Fruit fly (Drosophila melanogaster) whole organism, embryonic: ENCODE measurements around the gene ClC-a.
A peak's percentile ranks its signal among the peaks of the same experiment; 100 is the strongest.

Experiments used
- Aef1 ChIP-seq: fragments of 200-800 bp; sonication (Bioruptor generic); IDR thresholded peaks from 3 replicates; pipeline ENCODE4 v1.3.6; 2022; ENCODE audit warnings: missing biosample characterization, missing genetic modification characterization
- Atf6 ChIP-seq: fragments of 200-800 bp; sonication (Bioruptor generic); IDR thresholded peaks from 2 replicates; pipeline ENCODE4 v1.3.6; 2022; ENCODE audit warnings: missing biosample characterization, missing genetic modification characterization
- CG10959 ChIP-seq: fragments of 200-800 bp; sonication (Bioruptor generic); IDR thresholded peaks from 2 replicates; pipeline ENCODE4 v1.3.6; 2022; ENCODE audit warnings: missing biosample characterization, missing genetic modification characterization
- CG12155 ChIP-seq: fragments of 200-800 bp; sonication (Bioruptor generic); optimal IDR thresholded peaks from 3 replicates; lab custom pipeline; 2016; ENCODE audit warnings: missing biosample characterization, missing genetic modification characterization
- CG12769 ChIP-seq: fragments of 200-800 bp; sonication (Bioruptor generic); optimal IDR thresholded peaks from 2 replicates; lab custom pipeline; 2019; ENCODE audit warnings: missing biosample characterization, mild to moderate bottlenecking, missing genetic modification characterization, moderate library complexity
- CG14441 ChIP-seq: fragments of 200-800 bp; sonication (Bioruptor generic); IDR thresholded peaks from 2 replicates; pipeline ENCODE4 v1.3.6; 2022; ENCODE audit warnings: missing biosample characterization, missing genetic modification characterization
- CG15479 ChIP-seq: fragments of 200-800 bp; sonication (Bioruptor generic); optimal IDR thresholded peaks from 3 replicates; lab custom pipeline; 2019; ENCODE audit warnings: missing biosample characterization, mild to moderate bottlenecking, missing genetic modification characterization, moderate library complexity
- CG1603 ChIP-seq: fragments of 200-800 bp; sonication (Bioruptor generic); optimal IDR thresholded peaks from 2 replicates; lab custom pipeline; 2019; ENCODE audit warnings: missing biosample characterization, mild to moderate bottlenecking, missing genetic modification characterization, moderate library complexity
- CG3065 ChIP-seq: fragments of 200-800 bp; sonication (Bioruptor generic); optimal IDR thresholded peaks from 2 replicates; lab custom pipeline; 2016; ENCODE audit warnings: missing biosample characterization, missing genetic modification characterization
- CG3163 ChIP-seq: fragments of 200-800 bp; sonication (Bioruptor generic); optimal IDR thresholded peaks from 3 replicates; lab custom pipeline; 2016; ENCODE audit warnings: missing biosample characterization, missing genetic modification characterization
- CG32767 ChIP-seq: fragments of 200-800 bp; sonication (Bioruptor generic); IDR thresholded peaks from 2 replicates; pipeline ENCODE4 v1.3.6; 2022; ENCODE audit warnings: missing biosample characterization, missing genetic modification characterization
- CG3407 ChIP-seq: fragments of 200-800 bp; sonication (Bioruptor generic); optimal IDR thresholded peaks from 2 replicates; lab custom pipeline; 2018; ENCODE audit warnings: missing biosample characterization, mild to moderate bottlenecking, missing genetic modification characterization
- CG4282 ChIP-seq: fragments of 200-800 bp; sonication (Bioruptor generic); optimal IDR thresholded peaks from 2 replicates; lab custom pipeline; 2016; ENCODE audit warnings: missing biosample characterization, missing genetic modification characterization
- CG6175 ChIP-seq: fragments of 200-800 bp; sonication (Bioruptor generic); IDR thresholded peaks from 3 replicates; pipeline ENCODE4 v1.3.6; 2022; ENCODE audit warnings: missing biosample characterization, missing genetic modification characterization
- CG6791 ChIP-seq: fragments of 200-800 bp; sonication (Bioruptor generic); IDR thresholded peaks from 3 replicates; pipeline ENCODE4 v1.3.6; 2022; ENCODE audit warnings: missing biosample characterization, missing genetic modification characterization; ENCODE audit not compliant: partially characterized antibody
- CG7786 ChIP-seq: fragments of 200-800 bp; sonication (Bioruptor generic); optimal IDR thresholded peaks from 2 replicates; lab custom pipeline; 2016; ENCODE audit warnings: missing biosample characterization, missing genetic modification characterization
- CG7839 ChIP-seq: fragments of 200-800 bp; sonication (Bioruptor generic); optimal IDR thresholded peaks from 3 replicates; lab custom pipeline; 2018; ENCODE audit warnings: missing biosample characterization, mild to moderate bottlenecking, missing genetic modification characterization, moderate library complexity
- CG7987 ChIP-seq: fragments of 200-800 bp; sonication (Bioruptor generic); optimal IDR thresholded peaks from 2 replicates; lab custom pipeline; 2018; ENCODE audit warnings: missing biosample characterization, mild to moderate bottlenecking, missing genetic modification characterization, moderate library complexity
- CG8924 ChIP-seq: fragments of 200-800 bp; optimal IDR thresholded peaks from 3 replicates; lab custom pipeline; 2019; ENCODE audit warnings: missing biosample characterization, mild to moderate bottlenecking, missing genetic modification characterization, moderate library complexity
- CG9609 ChIP-seq: fragments of 200-800 bp; sonication (Bioruptor generic); optimal IDR thresholded peaks from 3 replicates; lab custom pipeline; 2016; ENCODE audit warnings: missing biosample characterization, missing genetic modification characterization
- Dbx ChIP-seq: fragments of 200-800 bp; sonication (Bioruptor generic); IDR thresholded peaks from 3 replicates; pipeline ENCODE4 v1.3.6; 2022; ENCODE audit warnings: missing biosample characterization, missing genetic modification characterization
- Deaf1 ChIP-seq: fragments of 200-800 bp; optimal IDR thresholded peaks from 3 replicates; lab custom pipeline; 2019; ENCODE audit warnings: missing biosample characterization, mild to moderate bottlenecking, missing genetic modification characterization, moderate library complexity
- Dek ChIP-seq: fragments of 200-800 bp; sonication (Bioruptor generic); optimal IDR thresholded peaks from 3 replicates; lab custom pipeline; 2019; ENCODE audit warnings: missing biosample characterization, mild to moderate bottlenecking, missing genetic modification characterization, moderate library complexity
- MESR4 ChIP-seq: fragments of 200-800 bp; sonication (Bioruptor generic); optimal IDR thresholded peaks from 2 replicates; lab custom pipeline; 2018; ENCODE audit warnings: missing biosample characterization, mild to moderate bottlenecking, missing genetic modification characterization, moderate library complexity
- PHDP ChIP-seq: fragments of 200-800 bp; sonication (Bioruptor generic); optimal IDR thresholded peaks from 3 replicates; lab custom pipeline; 2018; ENCODE audit warnings: missing biosample characterization, mild to moderate bottlenecking, missing genetic modification characterization, moderate library complexity
- Ptx1 ChIP-seq: fragments of 200-800 bp; sonication (Bioruptor generic); IDR thresholded peaks from 2 replicates; pipeline ENCODE4 v1.3.6; 2022; ENCODE audit warnings: missing biosample characterization, missing genetic modification characterization
- Sry-β ChIP-seq: fragments of 200-800 bp; sonication (Bioruptor generic); optimal IDR thresholded peaks from 2 replicates; lab custom pipeline; 2018; ENCODE audit warnings: missing biosample characterization, mild to moderate bottlenecking, missing genetic modification characterization, moderate library complexity
- Xrp1 ChIP-seq: fragments of 200-800 bp; sonication (Bioruptor generic); IDR thresholded peaks from 2 replicates; pipeline ENCODE4 v1.3.6; 2022; ENCODE audit warnings: missing biosample characterization, missing genetic modification characterization
- ac ChIP-seq: fragments of 200-800 bp; sonication (Bioruptor generic); optimal IDR thresholded peaks from 3 replicates; lab custom pipeline; 2017; ENCODE audit warnings: missing biosample characterization, mild to moderate bottlenecking, missing genetic modification characterization
- amos ChIP-seq: fragments of 200-800 bp; sonication (Bioruptor generic); IDR thresholded peaks from 2 replicates; pipeline ENCODE4 v1.3.6; 2022; ENCODE audit warnings: missing biosample characterization, missing genetic modification characterization; ENCODE audit not compliant: partially characterized antibody
- ara ChIP-seq: fragments of 200-800 bp; sonication (Bioruptor generic); IDR thresholded peaks from 2 replicates; pipeline ENCODE4 v1.3.6; 2022; ENCODE audit warnings: missing biosample characterization, missing genetic modification characterization
- bbx ChIP-seq: fragments of 200-800 bp; sonication (Bioruptor generic); IDR thresholded peaks from 2 replicates; pipeline ENCODE4 v1.3.6; 2022; ENCODE audit warnings: missing biosample characterization, missing genetic modification characterization; ENCODE audit not compliant: partially characterized antibody
- cad ChIP-seq: fragments of >200 bp; optimal IDR thresholded peaks from 2 replicates; lab custom pipeline; 2017; ENCODE audit warnings: missing biosample characterization, missing genetic modification characterization
- cg ChIP-seq: fragments of 200-800 bp; sonication (Bioruptor generic); optimal IDR thresholded peaks from 3 replicates; lab custom pipeline; 2019; ENCODE audit warnings: missing biosample characterization, mild to moderate bottlenecking, missing genetic modification characterization, moderate library complexity
- ci ChIP-seq: fragments of 200-800 bp; sonication (Bioruptor generic); IDR thresholded peaks from 3 replicates; pipeline ENCODE4 v1.3.6; 2022; ENCODE audit warnings: missing biosample characterization, missing genetic modification characterization
- dan ChIP-seq: fragments of 200-800 bp; sonication (Bioruptor generic); IDR thresholded peaks from 2 replicates; pipeline ENCODE4 v1.3.6; 2022; ENCODE audit warnings: missing biosample characterization, missing genetic modification characterization
- dpn ChIP-seq, 2 experiments: fragments of 200-800 bp; sonication (Bioruptor generic); optimal IDR thresholded peaks; 3 replicates each; lab custom pipeline; 2016; ENCODE audit warnings: missing biosample characterization in 2 of 2, missing genetic modification characterization in 2 of 2
- dysf ChIP-seq: fragments of 200-800 bp; sonication (Bioruptor generic); IDR thresholded peaks from 3 replicates; pipeline ENCODE4 v1.3.6; 2022; ENCODE audit warnings: missing biosample characterization, missing genetic modification characterization
- ems ChIP-seq: fragments of 200-800 bp; sonication (Bioruptor generic); optimal IDR thresholded peaks from 3 replicates; lab custom pipeline; 2016; ENCODE audit warnings: missing biosample characterization, missing genetic modification characterization
- gcm2 ChIP-seq: fragments of 200-800 bp; sonication (Bioruptor generic); optimal IDR thresholded peaks from 2 replicates; lab custom pipeline; 2016; ENCODE audit warnings: missing biosample characterization, missing genetic modification characterization
- grau ChIP-seq: fragments of 200-800 bp; optimal IDR thresholded peaks from 3 replicates; lab custom pipeline; 2019; ENCODE audit warnings: missing biosample characterization, mild to moderate bottlenecking, missing genetic modification characterization, moderate library complexity
- hkb ChIP-seq, 2 experiments: fragments of 200-800 bp in 1 of 2; fragments of >200 bp in 1 of 2; sonication (Bioruptor generic) in 1 of 2; IDR thresholded peaks in 1 of 2; optimal IDR thresholded peaks in 1 of 2; 2 replicates each; pipeline versions ENCODE4 v1.3.6 to Lab custom; 2017 to 2022; ENCODE audit warnings: missing biosample characterization in 1 of 2, missing genetic modification characterization in 1 of 2
- mam ChIP-seq: fragments of 200-800 bp; sonication (Bioruptor generic); optimal IDR thresholded peaks from 3 replicates; lab custom pipeline; 2016; ENCODE audit warnings: missing biosample characterization, missing genetic modification characterization
- nau ChIP-seq: fragments of 200-800 bp; sonication (Bioruptor generic); optimal IDR thresholded peaks from 3 replicates; lab custom pipeline; 2017; ENCODE audit warnings: missing biosample characterization, mild to moderate bottlenecking, missing genetic modification characterization, missing genetic modification reagents
- psq ChIP-seq: fragments of 200-800 bp; sonication (Bioruptor generic); optimal IDR thresholded peaks from 2 replicates; lab custom pipeline; 2017; ENCODE audit warnings: missing biosample characterization, missing genetic modification characterization
- ranshi ChIP-seq: fragments of 200-800 bp; sonication (Bioruptor generic); IDR thresholded peaks from 2 replicates; pipeline ENCODE4 v1.3.6; 2022; ENCODE audit warnings: missing biosample characterization, missing genetic modification characterization
- sisA ChIP-seq: fragments of 200-800 bp; sonication (Bioruptor generic); IDR thresholded peaks from 2 replicates; pipeline ENCODE4 v1.3.6; 2022; ENCODE audit warnings: missing biosample characterization, missing genetic modification characterization
- sna ChIP-seq: fragments of 200-800 bp; sonication (Bioruptor generic); IDR thresholded peaks from 2 replicates; pipeline ENCODE4 v1.3.6; 2022; ENCODE audit warnings: missing biosample characterization, missing genetic modification characterization; ENCODE audit not compliant: partially characterized antibody
- tna ChIP-seq: fragments of 200-800 bp; sonication (Bioruptor generic); IDR thresholded peaks from 2 replicates; pipeline ENCODE4 v1.3.6; 2022; ENCODE audit warnings: missing biosample characterization, missing genetic modification characterization; ENCODE audit not compliant: partially characterized antibody
- z ChIP-seq: fragments of 200-800 bp; sonication (Bioruptor generic); IDR thresholded peaks from 3 replicates; pipeline ENCODE4 v1.3.6; 2022; ENCODE audit warnings: missing biosample characterization, missing genetic modification characterization

ClC-a gene

DNA sequence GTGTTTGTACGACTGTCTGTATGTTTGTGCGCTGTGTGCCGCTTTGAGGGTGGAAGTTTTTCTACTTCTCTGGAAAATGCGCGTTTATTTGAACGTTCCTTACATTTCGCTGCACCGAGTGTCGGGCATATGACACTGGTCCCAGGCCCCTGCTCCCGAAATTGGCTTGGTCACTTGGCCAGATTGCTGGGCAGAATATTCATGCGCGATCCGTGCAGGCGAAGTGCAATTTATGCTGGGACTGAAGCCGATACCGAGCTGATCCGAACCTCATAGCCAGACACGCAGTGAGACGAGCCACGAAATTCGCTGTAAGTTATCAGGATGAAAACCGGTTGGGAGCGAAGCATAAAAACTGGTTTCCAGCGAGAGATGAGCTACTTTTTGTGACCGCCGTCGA lies 34.1 kb downstream of the ClC-a start (continued):
- no peak for TF ChIP-seq Ptx1 (GFP tag; lab: Robert Waterston, UW)
- TF ChIP-seq CG6175, result 0 out of 3 replicates have a peak, but pooled peaks have one; percentile 9
- TF ChIP-seq z, result no peak
- no peak for TF ChIP-seq tna (GFP tag; lab: Robert Waterston, UW)
- no peak for TF ChIP-seq mam (GFP tag; lab: Kevin White, UChicago)
- TF ChIP-seq sisA (GFP tag; lab: Robert Waterston, UW), result peak; percentile 37; the same call in 1 of the 2 replicates
- peak; percentile 83 for TF ChIP-seq ci (GFP tag; lab: Robert Waterston, UW)
- peak; percentile 21; the same call in 1 of the 2 replicates for TF ChIP-seq CG14441
- peak; percentile 67 for TF ChIP-seq CG1603 (tag; lab: Kevin White, UChicago)
- TF ChIP-seq CG7839, result no peak
- no peak for TF ChIP-seq CG3407 (GFP tag; lab: Kevin White, UChicago)
- TF ChIP-seq amos (GFP tag; lab: Robert Waterston, UW), result peak; percentile 25; the same call in 1 of the 2 replicates
- no peak for TF ChIP-seq dan
- no peak for TF ChIP-seq CG9609 (GFP tag; lab: Kevin White, UChicago)
- no peak for TF ChIP-seq hkb (optimal IDR thresholded peaks at IDR 0.05; lab: Kevin White, UChicago)
- no peak for TF ChIP-seq hkb (GFP tag; IDR thresholded peaks at IDR 0.05; lab: Robert Waterston, UW)
- 0 out of 2 replicates have a peak, but pooled peaks have one; percentile 14 for TF ChIP-seq CG10959
- no peak for TF ChIP-seq CG7786
- TF ChIP-seq CG4282 (GFP tag; lab: Kevin White, UChicago), result no peak
- peak; percentile 3 for TF ChIP-seq cg (GFP tag; lab: Kevin White, UChicago)
- no peak for TF ChIP-seq CG7987
- TF ChIP-seq dpn (GFP tag; optimal IDR thresholded peaks at IDR 0.05; lab: Kevin White, UChicago), result no peak
- TF ChIP-seq Xrp1 (GFP tag; lab: Robert Waterston, UW), result 0 out of 2 replicates have a peak, but pooled peaks have one; percentile 4
- TF ChIP-seq CG15479 (GFP tag; lab: Kevin White, UChicago), result peak; percentile 98
- TF ChIP-seq Atf6 (GFP tag; lab: Robert Waterston, UW), result no peak
- no peak for TF ChIP-seq ac
- no peak for TF ChIP-seq CG3163
- 0 out of 3 replicates have a peak, but pooled peaks have one; percentile 25 for TF ChIP-seq CG6791
- TF ChIP-seq bbx (GFP tag; lab: Robert Waterston, UW), result 0 out of 2 replicates have a peak, but pooled peaks have one; percentile 20
- peak; percentile 70 for TF ChIP-seq Deaf1
- no peak for TF ChIP-seq gcm2
- TF ChIP-seq Sry-β (GFP tag; lab: Kevin White, UChicago), result no peak
- TF ChIP-seq CG3065 (GFP tag; lab: Kevin White, UChicago), result no peak
- TF ChIP-seq psq (GFP tag; lab: Kevin White, UChicago), result no peak
- TF ChIP-seq ems, result no peak
- 0 out of 2 replicates have a peak, but pooled peaks have one; percentile 20 for TF ChIP-seq sna (GFP tag; lab: Robert Waterston, UW)
- no peak for TF ChIP-seq PHDP
- no peak for TF ChIP-seq nau (GFP tag; lab: Kevin White, UChicago)
- TF ChIP-seq dysf, result no peak
- no peak for TF ChIP-seq CG32767 (GFP tag; lab: Robert Waterston, UW)
- 0 out of 2 replicates have a peak, but pooled peaks have one; percentile 19 for TF ChIP-seq ara (GFP tag; lab: Robert Waterston, UW)
- TF ChIP-seq grau (tag; lab: Kevin White, UChicago), result no peak
- TF ChIP-seq CG12769 (tag; lab: Kevin White, UChicago), result peak; percentile 66
- no peak for TF ChIP-seq CG8924 (tag; lab: Kevin White, UChicago)
- TF ChIP-seq Dek (tag; lab: Kevin White, UChicago), result no peak
- TF ChIP-seq ranshi, result peak; percentile 53
- 0 out of 3 replicates have a peak, but pooled peaks have one; percentile 9 for TF ChIP-seq Dbx (GFP tag; lab: Robert Waterston, UW)
- TF ChIP-seq cad (GFP tag; lab: Kevin White, UChicago), result no peak
- no peak for TF ChIP-seq MESR4 (GFP tag; lab: Kevin White, UChicago)
- TF ChIP-seq Aef1 (GFP tag; lab: Robert Waterston, UW), result no peak
- no peak for TF ChIP-seq CG12155 (GFP tag; lab: Kevin White, UChicago)
